Worm (Caenorhabditis elegans) whole organism, L1 larva: ENCODE data around the gene mom-1.

Source experiments
- C16A3.4 ChIP-seq: fragments of 150-350 bp; optimal IDR thresholded peaks from 2 replicates; lab custom pipeline; 2014; ENCODE audit warnings: missing biosample characterization, missing genetic modification characterization
- Y116A8C.19 ChIP-seq: sonication (generic microtip); optimal IDR thresholded peaks from 2 replicates; lab custom pipeline; 2016; ENCODE audit warnings: missing compliant biosample characterization, missing genetic modification characterization, borderline replicate concordance
- aha-1 ChIP-seq: fragments of 150-350 bp; optimal IDR thresholded peaks from 2 replicates; lab custom pipeline; 2014; ENCODE audit warnings: missing biosample characterization, missing genetic modification characterization
- blmp-1 ChIP-seq: fragments of 150-350 bp; optimal IDR thresholded peaks from 2 replicates; lab custom pipeline; 2014; ENCODE audit warnings: missing biosample characterization, missing genetic modification characterization
- ces-1 ChIP-seq: fragments of 150-350 bp; optimal IDR thresholded peaks from 2 replicates; lab custom pipeline; 2014; ENCODE audit warnings: missing biosample characterization, missing genetic modification reagents, missing genetic modification characterization
- efl-1 ChIP-seq, 4 experiments: fragments of 150-350 bp; optimal IDR thresholded peaks in 3 of 4; peaks in 1 of 4; 1 replicate in 1 of 4; 2 replicates in 3 of 4; lab custom pipeline; 2014; ENCODE audit warnings: missing biosample characterization in 2 of 4, missing genetic modification characterization in 2 of 4, missing genetic modification reagents in 2 of 4
- efl-3 ChIP-seq: fragments of 200-800 bp; sonication (Bioruptor generic); optimal IDR thresholded peaks from 2 replicates; lab custom pipeline; 2018; ENCODE audit warnings: mild to moderate bottlenecking, missing genetic modification characterization, missing compliant biosample characterization
- elt-2 ChIP-seq: sonication (generic microtip); optimal IDR thresholded peaks from 2 replicates; lab custom pipeline; 2016; ENCODE audit warnings: missing genetic modification characterization, mild to moderate bottlenecking, inconsistent platforms, missing compliant biosample characterization, missing genetic modification reagents
- elt-3 ChIP-seq, 6 experiments: fragments of 150-350 bp in 1 of 6; sonication (generic microtip); optimal IDR thresholded peaks; 2 replicates each; lab custom pipeline; 2017 to 2018; ENCODE audit warnings: missing biosample characterization in 6 of 6, missing genetic modification characterization in 6 of 6, inconsistent platforms in 1 of 6
- fos-1 ChIP-seq: fragments of 150-350 bp; optimal IDR thresholded peaks from 2 replicates; lab custom pipeline; 2014; ENCODE audit warnings: missing biosample characterization, missing genetic modification characterization
- grh-1 ChIP-seq: fragments of 200-800 bp; sonication (Bioruptor generic); IDR thresholded peaks from 2 replicates; pipeline ENCODE4 v1.3.6; 2022; ENCODE audit warnings: missing genetic modification reagents, missing genetic modification characterization, missing compliant biosample characterization
- irx-1 ChIP-seq: sonication (generic microtip); optimal IDR thresholded peaks from 2 replicates; lab custom pipeline; 2016; ENCODE audit warnings: missing genetic modification characterization, missing compliant biosample characterization
- jun-1 ChIP-seq: fragments of 150-350 bp; optimal IDR thresholded peaks from 2 replicates; lab custom pipeline; 2014; ENCODE audit warnings: missing biosample characterization, missing genetic modification reagents, missing genetic modification characterization
- lin-14 ChIP-seq: fragments of 200-800 bp; sonication (Bioruptor generic); optimal IDR thresholded peaks from 2 replicates; lab custom pipeline; 2018; ENCODE audit warnings: mild to moderate bottlenecking, missing genetic modification characterization, moderate library complexity, missing compliant biosample characterization
- lin-35 ChIP-seq, 2 experiments: fragments of 150-350 bp; optimal IDR thresholded peaks; 2 replicates each; lab custom pipeline; 2014; ENCODE audit warnings: missing biosample characterization in 2 of 2, missing genetic modification characterization in 2 of 2, missing genetic modification reagents in 2 of 2
- lin-39 ChIP-seq: fragments of 150-350 bp; optimal IDR thresholded peaks from 2 replicates; lab custom pipeline; 2014; ENCODE audit warnings: missing biosample characterization, missing genetic modification reagents, missing genetic modification characterization
- nhr-11 ChIP-seq: fragments of 150-350 bp; optimal IDR thresholded peaks from 2 replicates; lab custom pipeline; 2014; ENCODE audit warnings: missing biosample characterization, missing genetic modification characterization
- nhr-47 ChIP-seq: sonication (generic microtip); optimal IDR thresholded peaks from 2 replicates; lab custom pipeline; 2016; ENCODE audit warnings: mild to moderate bottlenecking, missing genetic modification characterization, moderate library complexity, missing compliant biosample characterization
- nhr-71 ChIP-seq: sonication (generic microtip); optimal IDR thresholded peaks from 2 replicates; lab custom pipeline; 2016; ENCODE audit warnings: mild to moderate bottlenecking, missing genetic modification characterization, moderate library complexity, missing compliant biosample characterization
- nhr-76 ChIP-seq: sonication (generic microtip); optimal IDR thresholded peaks from 2 replicates; lab custom pipeline; 2017; ENCODE audit warnings: missing biosample characterization, missing genetic modification characterization
- nhr-85 ChIP-seq: sonication (generic microtip); peaks from one replicate; lab custom pipeline; 2016; ENCODE audit warnings: missing genetic modification characterization, inconsistent platforms, missing compliant biosample characterization
- nhr-90 ChIP-seq: sonication (generic microtip); optimal IDR thresholded peaks from 2 replicates; lab custom pipeline; 2016; ENCODE audit warnings: mild to moderate bottlenecking, missing genetic modification characterization, missing compliant biosample characterization; ENCODE audit not compliant: poor library complexity
- snu-23 ChIP-seq: sonication (generic microtip); optimal IDR thresholded peaks from 2 replicates; lab custom pipeline; 2016; ENCODE audit warnings: missing genetic modification characterization, missing compliant biosample characterization
- sptf-1 ChIP-seq: fragments of 150-350 bp; optimal IDR thresholded peaks from 2 replicates; lab custom pipeline; 2014; ENCODE audit warnings: missing biosample characterization, missing genetic modification characterization
- tbx-2 ChIP-seq: sonication (generic microtip); optimal IDR thresholded peaks from 2 replicates; lab custom pipeline; 2016; ENCODE audit warnings: missing genetic modification characterization, missing compliant biosample characterization

mom-1 gene

ce11 chrX:6321380-6321779, 28.5 kb downstream of the mom-1 start:
- TF ChIP-seq irx-1 (tag; lab: Kevin White, UChicago): no peak

- TF ChIP-seq snu-23 (peak; percentile 11), ces-1 (GFP tag; lab: Kevin White, UChicago) (no peak), elt-3 (tag; optimal IDR thresholded peaks at IDR 0.05; lab: Kevin White, UChicago) (peak in 3 of 6 experiments; percentile 41 to 47 (median 44)), efl-3 (GFP tag; lab: Kevin White, UChicago) (no peak), nhr-71 (tag; lab: Kevin White, UChicago) (peak; percentile 13), lin-14 (GFP tag; lab: Kevin White, UChicago) (peak; percentile 9), tbx-2 (peak; percentile 7), nhr-90 (tag; lab: Kevin White, UChicago) (no peak), nhr-85 (tag; lab: Kevin White, UChicago) (peak; percentile 86), grh-1 (GFP tag; lab: Robert Waterston, UW) (0 out of 2 replicates have a peak, but pooled peaks have one; percentile 12)
Measured at ce11 chrX:6323129-6323528, 30.2 kb downstream of the mom-1 start, which contains the start of gene col-167. col-167 (plus strand) TSS chrX:6323488.

DNA sequence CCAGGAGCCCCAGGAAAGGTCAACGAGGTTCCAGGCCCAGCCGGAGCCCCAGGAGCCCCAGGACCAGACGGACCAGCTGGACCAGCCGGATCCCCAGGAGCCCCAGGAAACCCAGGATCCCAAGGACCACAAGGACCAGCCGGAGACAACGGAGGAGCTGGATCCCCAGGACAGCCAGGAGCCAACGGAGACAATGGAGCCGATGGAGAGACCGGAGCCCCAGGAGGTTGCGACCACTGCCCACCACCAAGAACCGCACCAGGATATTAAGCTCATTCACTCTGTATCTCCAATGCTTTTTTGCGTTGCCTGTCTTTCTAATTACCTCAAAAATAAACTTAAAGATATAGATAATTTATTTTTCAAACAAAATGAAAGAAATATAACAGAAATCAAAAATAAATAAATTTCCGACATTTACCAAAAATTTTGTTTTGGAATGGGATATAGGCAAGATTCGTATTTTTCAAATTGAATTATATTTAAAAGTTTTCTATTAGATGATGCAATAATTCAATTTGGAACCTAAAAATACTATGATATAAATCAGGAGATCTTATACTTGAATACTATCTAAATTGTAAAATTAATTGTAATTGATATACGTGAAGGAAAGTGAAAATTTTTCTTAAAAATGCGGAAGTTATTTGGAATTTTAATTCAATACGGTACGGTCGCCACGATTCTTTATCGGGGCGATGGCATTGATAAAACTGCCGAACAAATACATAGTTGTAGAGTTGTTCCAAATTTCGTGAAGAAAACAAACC, 31.4 kb downstream of the mom-1 start:
- TF ChIP-seq jun-1 (tag; lab: Kevin White, UChicago): peak; percentile 33
- TF ChIP-seq tbx-2: peak; percentile 3

DNA sequence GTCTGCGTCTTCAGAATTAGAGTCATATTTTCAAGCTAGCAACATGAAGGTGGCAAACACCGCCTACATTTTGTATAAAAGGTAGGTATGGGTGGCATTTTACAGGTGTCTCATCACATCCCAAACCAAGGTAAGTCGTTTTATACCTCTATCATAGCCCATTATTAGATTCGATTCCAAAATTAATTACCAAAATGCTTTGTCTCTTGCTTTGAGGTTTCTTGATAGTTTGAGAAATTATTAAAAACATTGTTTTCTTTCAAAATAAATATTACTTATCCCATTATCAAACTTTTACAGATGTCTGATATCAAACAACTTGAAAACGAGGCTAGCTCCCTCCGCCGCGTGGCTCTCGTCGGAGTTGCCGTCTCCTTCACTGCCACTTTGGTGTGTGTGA, 33.2 kb downstream of the mom-1 start, which contains the start of gene col-168:
col-168 (plus strand) TSS at position 301 of the 400 bp plus-strand sequence.
- TF ChIP-seq efl-1 (optimal IDR thresholded peaks at IDR 0.05; lab: Kevin White, UChicago) (no peak), efl-1 (GFP tag; optimal IDR thresholded peaks at IDR 0.05 in 1 of 2; lab: Kevin White, UChicago) (peak in 1 of 2 experiments; percentile 28), sptf-1 (no peak), jun-1 (tag; lab: Kevin White, UChicago) (no peak), blmp-1 (tag; lab: Kevin White, UChicago) (no peak), nhr-85 (tag; lab: Kevin White, UChicago) (peak; percentile 70)

ce11 chrX:6328860-6329259, 35.9 kb downstream of the mom-1 start, which contains the start of gene col-169:
col-169 (plus strand) TSS chrX:6329160.
- no peak for TF ChIP-seq fos-1
- no peak for TF ChIP-seq nhr-47 (tag; lab: Kevin White, UChicago)

- no peak for TF ChIP-seq lin-35 (GFP tag; optimal IDR thresholded peaks at IDR 0.05; lab: Kevin White, UChicago)
- TF ChIP-seq ces-1 (GFP tag; lab: Kevin White, UChicago): no peak
- TF ChIP-seq nhr-76: no peak
- no peak for TF ChIP-seq sptf-1
- TF ChIP-seq aha-1: no peak
- no peak for TF ChIP-seq elt-2 (tag; lab: Kevin White, UChicago)
- TF ChIP-seq Y116A8C.19 (tag; lab: Kevin White, UChicago): no peak
- TF ChIP-seq lin-39 (tag; lab: Kevin White, UChicago): no peak
- no peak for TF ChIP-seq nhr-85 (tag; lab: Kevin White, UChicago)
Measured at ce11 chrX:6331409-6331808, 38.5 kb downstream of the mom-1 start, which contains the start of gene col-170. col-170 (plus strand) TSS chrX:6331709.

DNA sequence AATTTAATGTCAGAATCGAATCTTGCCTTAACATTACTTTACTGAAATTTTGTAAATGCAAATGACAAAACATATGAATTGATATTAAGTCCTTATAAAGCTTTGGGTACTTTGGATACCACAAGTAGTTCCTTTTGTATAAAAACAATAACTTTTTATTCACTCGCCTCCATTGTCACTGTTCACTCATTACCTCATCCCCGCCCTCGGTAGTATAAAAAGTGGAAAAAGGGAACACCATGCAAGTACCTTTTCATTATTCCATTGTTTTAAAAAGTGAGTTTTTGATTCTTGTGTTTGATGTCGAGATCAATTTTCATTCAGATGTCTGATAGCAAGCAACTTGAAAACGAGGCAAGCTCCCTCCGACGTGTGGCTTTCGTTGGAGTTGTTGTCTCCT, 41.1 kb downstream of the mom-1 start, which contains the start of gene col-171:
col-171 (plus strand) TSS at position 301 of the 400 bp plus-strand sequence.
- TF ChIP-seq lin-35 (GFP tag; optimal IDR thresholded peaks at IDR 0.05; lab: Kevin White, UChicago) (no peak), blmp-1 (tag; lab: Kevin White, UChicago) (no peak), nhr-11 (tag; lab: Kevin White, UChicago) (no peak), C16A3.4 (tag; lab: Kevin White, UChicago) (no peak), efl-1 (optimal IDR thresholded peaks at IDR 0.05; lab: Kevin White, UChicago) (no peak), efl-1 (GFP tag; optimal IDR thresholded peaks at IDR 0.05 in 1 of 2; lab: Kevin White, UChicago) (peak in 1 of 2 experiments; percentile 22)
- TF ChIP-seq, all 84 proteins: peak for 1
